Fruit fly (Drosophila melanogaster) whole organism, embryonic: ENCODE results near the gene Slh.

Experiments used
- Ada2b ChIP-seq: fragments of 200-800 bp; sonication (Bioruptor generic); IDR thresholded peaks from 2 replicates; pipeline ENCODE4 v1.3.6; 2022; ENCODE audit warnings: missing biosample characterization, missing genetic modification characterization
- Asciz ChIP-seq: fragments of 200-800 bp; sonication (Bioruptor generic); optimal IDR thresholded peaks from 2 replicates; lab custom pipeline; 2017; ENCODE audit warnings: missing biosample characterization, mild to moderate bottlenecking, missing genetic modification characterization, missing genetic modification reagents
- Atf6 ChIP-seq: fragments of 200-800 bp; sonication (Bioruptor generic); IDR thresholded peaks from 2 replicates; pipeline ENCODE4 v1.3.6; 2022; ENCODE audit warnings: missing biosample characterization, missing genetic modification characterization
- Awh ChIP-seq: fragments of 200-800 bp; sonication (Bioruptor generic); IDR thresholded peaks from 2 replicates; pipeline ENCODE4, ENCODE4 v1.3.6; 2022; ENCODE audit warnings: missing biosample characterization, missing genetic modification characterization
- Blimp-1 ChIP-seq: fragments of 200-800 bp; sonication (Bioruptor generic); optimal IDR thresholded peaks from 3 replicates; lab custom pipeline; 2018; ENCODE audit warnings: missing biosample characterization, missing genetic modification characterization, mild to moderate bottlenecking, moderate library complexity, missing genetic modification reagents
- BtbVII ChIP-seq: fragments of 200-800 bp; sonication (Bioruptor generic); optimal IDR thresholded peaks from 3 replicates; lab custom pipeline; 2017; ENCODE audit warnings: missing biosample characterization, mild to moderate bottlenecking, missing genetic modification characterization
- CG12769 ChIP-seq: fragments of 200-800 bp; sonication (Bioruptor generic); optimal IDR thresholded peaks from 2 replicates; lab custom pipeline; 2019; ENCODE audit warnings: missing biosample characterization, mild to moderate bottlenecking, missing genetic modification characterization, moderate library complexity
- CG15011 ChIP-seq: fragments of 200-800 bp; sonication (Bioruptor generic); optimal IDR thresholded peaks from 3 replicates; lab custom pipeline; 2018; ENCODE audit warnings: missing biosample characterization, mild to moderate bottlenecking, missing genetic modification characterization
- CG1602 ChIP-seq: fragments of 200-800 bp; sonication (Bioruptor generic); optimal IDR thresholded peaks from 3 replicates; lab custom pipeline; 2016; ENCODE audit warnings: missing biosample characterization, missing genetic modification characterization
- CG32767 ChIP-seq: fragments of 200-800 bp; sonication (Bioruptor generic); IDR thresholded peaks from 2 replicates; pipeline ENCODE4 v1.3.6; 2022; ENCODE audit warnings: missing biosample characterization, missing genetic modification characterization
- CG3838 ChIP-seq: fragments of 200-800 bp; sonication (Bioruptor generic); optimal IDR thresholded peaks from 3 replicates; lab custom pipeline; 2016; ENCODE audit warnings: missing biosample characterization, missing genetic modification characterization
- CG6765 ChIP-seq: fragments of 200-800 bp; sonication (Bioruptor generic); optimal IDR thresholded peaks from 3 replicates; lab custom pipeline; 2017; ENCODE audit warnings: missing biosample characterization, mild to moderate bottlenecking, missing genetic modification characterization
- CG7745 ChIP-seq: fragments of 200-800 bp; sonication (Bioruptor generic); optimal IDR thresholded peaks from 2 replicates; lab custom pipeline; 2018; ENCODE audit warnings: missing biosample characterization, mild to moderate bottlenecking, missing genetic modification characterization, moderate library complexity
- CG8924 ChIP-seq: fragments of 200-800 bp; optimal IDR thresholded peaks from 3 replicates; lab custom pipeline; 2019; ENCODE audit warnings: missing biosample characterization, mild to moderate bottlenecking, missing genetic modification characterization, moderate library complexity
- CG9932 ChIP-seq: fragments of 200-800 bp; sonication (Bioruptor generic); IDR thresholded peaks from 2 replicates; pipeline ENCODE4 v1.3.6; 2022; ENCODE audit warnings: missing biosample characterization, missing genetic modification characterization
- CkIIα-i1 ChIP-seq: fragments of 200-800 bp; sonication (Bioruptor generic); IDR thresholded peaks from 2 replicates; pipeline ENCODE4 v1.3.6; 2022; ENCODE audit warnings: missing biosample characterization, missing genetic modification characterization
- D19A ChIP-seq: fragments of 200-800 bp; optimal IDR thresholded peaks from 3 replicates; lab custom pipeline; 2019; ENCODE audit warnings: missing biosample characterization, mild to moderate bottlenecking, missing genetic modification characterization, moderate library complexity
- Dbx ChIP-seq: fragments of 200-800 bp; sonication (Bioruptor generic); IDR thresholded peaks from 3 replicates; pipeline ENCODE4 v1.3.6; 2022; ENCODE audit warnings: missing biosample characterization, missing genetic modification characterization
- Drgx ChIP-seq: fragments of 200-800 bp; sonication (Bioruptor generic); IDR thresholded peaks from 2 replicates; pipeline ENCODE4 v1.3.6; 2022; ENCODE audit warnings: missing biosample characterization, missing genetic modification characterization
- ERR ChIP-seq: fragments of 200-800 bp; sonication (Bioruptor generic); optimal IDR thresholded peaks from 2 replicates; lab custom pipeline; 2016; ENCODE audit warnings: missing biosample characterization, missing genetic modification characterization
- HLH3B ChIP-seq: fragments of 200-800 bp; sonication (Bioruptor generic); IDR thresholded peaks from 2 replicates; pipeline ENCODE4 v1.3.6; 2022; ENCODE audit warnings: missing biosample characterization, missing genetic modification characterization
- Med ChIP-seq: fragments of 200-800 bp; sonication (Bioruptor generic); peaks from one replicate; lab custom pipeline; 2016; ENCODE audit warnings: missing biosample characterization, missing genetic modification characterization, mild to moderate bottlenecking, inconsistent platforms, moderate library complexity
- Nf-YA ChIP-seq: fragments of 200-800 bp; sonication (Bioruptor generic); IDR thresholded peaks from 2 replicates; pipeline ENCODE4 v1.3.6; 2022; ENCODE audit warnings: missing biosample characterization, missing genetic modification characterization
- Six4 ChIP-seq: fragments of 200-800 bp; sonication (Bioruptor generic); optimal IDR thresholded peaks from 2 replicates; lab custom pipeline; 2016; ENCODE audit warnings: missing biosample characterization, missing genetic modification characterization
- Spps ChIP-seq: fragments of 200-800 bp; sonication (Bioruptor generic); optimal IDR thresholded peaks from 2 replicates; lab custom pipeline; 2018; ENCODE audit warnings: missing biosample characterization, mild to moderate bottlenecking, missing genetic modification characterization
- Taf1 ChIP-seq: fragments of 200-800 bp; sonication (Bioruptor generic); IDR thresholded peaks from 2 replicates; pipeline ENCODE4 v1.3.6; 2022; ENCODE audit warnings: missing biosample characterization, missing genetic modification characterization
- Usf ChIP-seq: fragments of 200-800 bp; sonication (Bioruptor generic); optimal IDR thresholded peaks from 2 replicates; lab custom pipeline; 2017; ENCODE audit warnings: missing genotype, missing biosample characterization, missing genetic modification characterization
- abd-A ChIP-seq: fragments of 200-800 bp; sonication (Bioruptor generic); optimal IDR thresholded peaks from 3 replicates; lab custom pipeline; 2019; ENCODE audit warnings: missing biosample characterization, mild to moderate bottlenecking, missing genetic modification characterization, moderate library complexity
- cato ChIP-seq: fragments of 200-800 bp; sonication (Bioruptor generic); optimal IDR thresholded peaks from 2 replicates; lab custom pipeline; 2016; ENCODE audit warnings: missing biosample characterization, missing genetic modification characterization, borderline replicate concordance
- crp ChIP-seq, 2 experiments: fragments of 200-800 bp; sonication (Bioruptor generic); optimal IDR thresholded peaks; 2 replicates in 1 of 2; 3 replicates in 1 of 2; lab custom pipeline; 2017; ENCODE audit warnings: missing biosample characterization in 2 of 2, missing genetic modification characterization in 2 of 2, mild to moderate bottlenecking in 1 of 2, moderate library complexity in 1 of 2
- da ChIP-seq: fragments of 200-800 bp; sonication (Bioruptor generic); optimal IDR thresholded peaks from 2 replicates; lab custom pipeline; 2016; ENCODE audit warnings: missing biosample characterization, missing genetic modification characterization
- dysf ChIP-seq: fragments of 200-800 bp; sonication (Bioruptor generic); IDR thresholded peaks from 3 replicates; pipeline ENCODE4 v1.3.6; 2022; ENCODE audit warnings: missing biosample characterization, missing genetic modification characterization
- ems ChIP-seq: fragments of 200-800 bp; sonication (Bioruptor generic); optimal IDR thresholded peaks from 3 replicates; lab custom pipeline; 2016; ENCODE audit warnings: missing biosample characterization, missing genetic modification characterization
- fd96Cb ChIP-seq: fragments of 200-800 bp; sonication (Bioruptor generic); optimal IDR thresholded peaks from 2 replicates; lab custom pipeline; 2018; ENCODE audit warnings: missing biosample characterization, mild to moderate bottlenecking, missing genetic modification characterization, moderate library complexity
- fru ChIP-seq: fragments of >200 bp; optimal IDR thresholded peaks from 2 replicates; lab custom pipeline; 2017
- grn ChIP-seq: fragments of 200-800 bp; sonication (Bioruptor generic); optimal IDR thresholded peaks from 3 replicates; lab custom pipeline; 2017; ENCODE audit warnings: missing biosample characterization, missing genetic modification characterization
- gsb-n ChIP-seq: fragments of 200-800 bp; sonication (Bioruptor generic); optimal IDR thresholded peaks from 3 replicates; lab custom pipeline; 2018; ENCODE audit warnings: missing biosample characterization, mild to moderate bottlenecking, missing genetic modification characterization
- kah ChIP-seq: fragments of 200-800 bp; sonication (Bioruptor generic); optimal IDR thresholded peaks from 2 replicates; lab custom pipeline; 2018; ENCODE audit warnings: missing biosample characterization, mild to moderate bottlenecking, missing genetic modification characterization
- kni ChIP-seq: fragments of 200-800 bp; sonication (Bioruptor generic); optimal IDR thresholded peaks from 3 replicates; lab custom pipeline; 2017; ENCODE audit warnings: mild to moderate bottlenecking, missing biosample characterization, missing genetic modification reagents, missing genetic modification characterization
- org-1 ChIP-seq: fragments of 200-800 bp; sonication (Bioruptor generic); optimal IDR thresholded peaks from 2 replicates; lab custom pipeline; 2017; ENCODE audit warnings: missing biosample characterization, missing genetic modification characterization
- pita ChIP-seq: fragments of 200-800 bp; sonication (Bioruptor generic); optimal IDR thresholded peaks from 2 replicates; lab custom pipeline; 2017; ENCODE audit warnings: missing biosample characterization, mild to moderate bottlenecking, missing genetic modification characterization
- sd ChIP-seq: fragments of 200-800 bp; sonication (Bioruptor generic); optimal IDR thresholded peaks from 3 replicates; lab custom pipeline; 2018; ENCODE audit warnings: missing biosample characterization, mild to moderate bottlenecking, missing genetic modification characterization, moderate library complexity
- sens ChIP-seq: fragments of 200-800 bp; sonication (Bioruptor generic); peaks from one replicate; lab custom pipeline; 2016; ENCODE audit warnings: missing biosample characterization, missing genetic modification characterization
- seq ChIP-seq: fragments of 200-800 bp; sonication (Bioruptor generic); IDR thresholded peaks from 2 replicates; pipeline ENCODE4 v1.3.6; 2022; ENCODE audit warnings: missing biosample characterization, missing genetic modification characterization
- slbo ChIP-seq: fragments of 200-800 bp; sonication (Bioruptor generic); IDR thresholded peaks from 2 replicates; pipeline ENCODE4 v1.3.6; 2022; ENCODE audit warnings: missing biosample characterization, missing genetic modification characterization
- vnd ChIP-seq: fragments of 200-800 bp; sonication (Bioruptor generic); IDR thresholded peaks from 3 replicates; pipeline ENCODE4 v1.3.6; 2022; ENCODE audit warnings: missing biosample characterization, missing genetic modification characterization; ENCODE audit not compliant: partially characterized antibody
- yki ChIP-seq: fragments of >200 bp; optimal IDR thresholded peaks from 3 replicates; lab custom pipeline; 2018

Slh gene

DNA sequence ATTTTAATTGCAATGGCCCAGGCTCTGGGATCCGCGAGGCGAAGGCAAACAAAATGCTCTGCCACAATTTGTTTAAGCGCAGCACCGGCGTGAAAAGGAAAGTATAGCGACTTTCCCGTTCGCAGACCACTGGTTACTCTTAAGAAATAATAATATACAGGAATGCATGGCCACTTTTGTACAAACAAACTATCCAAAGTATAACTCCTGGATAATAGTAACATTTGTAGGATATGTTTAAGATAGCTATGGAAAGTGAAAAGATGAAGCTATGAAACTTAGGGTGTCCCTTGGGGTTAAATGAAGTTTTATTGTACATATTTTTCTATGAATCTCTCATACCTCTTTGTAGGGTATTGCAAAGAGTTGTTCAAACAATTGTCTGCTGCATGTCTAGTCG lies 14.1 kb downstream of the Slh start:
- TF ChIP-seq Taf1 (GFP tag; lab: Robert Waterston, UW) (no peak), org-1 (GFP tag; lab: Kevin White, UChicago) (no peak), CG6765 (no peak), Drgx (GFP tag; lab: Robert Waterston, UW) (peak; percentile 56; the same call in 1 of the 2 replicates), Blimp-1 (GFP tag; lab: Kevin White, UChicago) (peak; percentile 21), sens (peak; percentile 6), Dbx (GFP tag; lab: Robert Waterston, UW) (no peak), crp (GFP tag; optimal IDR thresholded peaks at IDR 0.05; lab: Kevin White, UChicago) (no peak), ems (GFP tag; lab: Kevin White, UChicago) (no peak), CG15011 (GFP tag; lab: Kevin White, UChicago) (no peak), D19A (tag; lab: Kevin White, UChicago) (peak; percentile 38), Ada2b (GFP tag; lab: Robert Waterston, UW) (no peak), BtbVII (GFP tag; lab: Kevin White, UChicago) (no peak), Atf6 (GFP tag; lab: Robert Waterston, UW) (no peak), pita (GFP tag; lab: Kevin White, UChicago) (no peak)

DNA sequence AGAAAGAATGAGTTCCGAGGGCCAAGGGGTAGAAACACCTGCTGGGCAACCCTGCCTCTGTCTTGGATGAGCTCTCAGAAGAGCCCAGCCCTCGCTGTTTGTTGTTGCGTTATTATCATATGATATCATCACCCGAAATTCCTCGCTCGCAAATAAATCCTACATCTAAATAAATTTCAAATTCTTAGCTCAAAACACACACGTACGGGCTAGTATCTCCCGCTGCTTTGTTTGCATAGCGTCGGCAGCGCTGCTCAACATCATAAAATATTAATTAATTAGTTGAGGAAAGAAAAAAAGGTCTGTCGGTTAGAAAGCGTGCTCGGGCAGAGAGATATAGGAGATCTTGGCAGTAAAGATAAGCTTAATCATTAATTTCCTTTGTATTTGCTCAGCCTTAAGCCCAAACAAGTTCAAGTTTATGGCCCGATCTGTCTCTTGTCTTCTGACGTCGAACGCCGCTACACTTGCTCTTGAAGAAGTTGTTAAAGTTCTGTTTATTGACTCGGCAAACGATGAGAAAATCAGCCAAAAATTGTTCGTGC lies 18.6 kb downstream of the Slh start:
- TF ChIP-seq sd (tag; lab: Kevin White, UChicago): peak; percentile 87
- TF ChIP-seq CG12769 (tag; lab: Kevin White, UChicago): peak; percentile 3
- TF ChIP-seq dysf (GFP tag; lab: Robert Waterston, UW): no peak
- TF ChIP-seq fd96Cb (tag; lab: Kevin White, UChicago): no peak
- no peak for TF ChIP-seq CG3838
- 0 out of 2 replicates have a peak, but pooled peaks have one; percentile 9 for TF ChIP-seq CG9932
- TF ChIP-seq kah (GFP tag; lab: Kevin White, UChicago): no peak
- TF ChIP-seq cato: no peak
- TF ChIP-seq abd-A: peak; percentile 65
- TF ChIP-seq grn (GFP tag; lab: Kevin White, UChicago): peak; percentile 66
- no peak for TF ChIP-seq gsb-n (tag; lab: Kevin White, UChicago)
- TF ChIP-seq Med: peak; percentile 37
- TF ChIP-seq CG1602 (GFP tag; lab: Kevin White, UChicago): no peak
- TF ChIP-seq CkIIα-i1 (GFP tag; lab: Robert Waterston, UW): no peak
- no peak for TF ChIP-seq Usf (GFP tag; lab: Kevin White, UChicago)
- TF ChIP-seq Six4 (GFP tag; lab: Kevin White, UChicago): no peak
- peak; percentile 23 for TF ChIP-seq kni (GFP tag; lab: Kevin White, UChicago)
- TF ChIP-seq CG7745 (tag; lab: Kevin White, UChicago): peak; percentile 63
- TF ChIP-seq Awh (GFP tag; lab: Robert Waterston, UW): peak; percentile 61; the same call in 1 of the 2 replicates
- TF ChIP-seq CG8924: no peak
- TF ChIP-seq yki (lab: Kevin White, UChicago): no peak
- no peak for TF ChIP-seq ERR (GFP tag; lab: Kevin White, UChicago)
- TF ChIP-seq CG32767 (GFP tag; lab: Robert Waterston, UW): no peak
- no peak for TF ChIP-seq vnd
- TF ChIP-seq HLH3B: no peak
- TF ChIP-seq fru (lab: Kevin White, UChicago): no peak
- TF ChIP-seq Nf-YA (GFP tag; lab: Robert Waterston, UW): no peak
- TF ChIP-seq seq (GFP tag; lab: Robert Waterston, UW): no peak
- TF ChIP-seq Asciz (GFP tag; lab: Kevin White, UChicago): no peak
- TF ChIP-seq slbo (GFP tag; lab: Robert Waterston, UW): 0 out of 2 replicates have a peak, but pooled peaks have one; percentile 16
- TF ChIP-seq Spps (tag; lab: Kevin White, UChicago): no peak
- TF ChIP-seq da (GFP tag; lab: Kevin White, UChicago): no peak
- TF ChIP-seq, all 482 proteins: peak for 10
